Worm (Caenorhabditis elegans): ENCODE measurements around the gene F09F9.1.

DNA sequence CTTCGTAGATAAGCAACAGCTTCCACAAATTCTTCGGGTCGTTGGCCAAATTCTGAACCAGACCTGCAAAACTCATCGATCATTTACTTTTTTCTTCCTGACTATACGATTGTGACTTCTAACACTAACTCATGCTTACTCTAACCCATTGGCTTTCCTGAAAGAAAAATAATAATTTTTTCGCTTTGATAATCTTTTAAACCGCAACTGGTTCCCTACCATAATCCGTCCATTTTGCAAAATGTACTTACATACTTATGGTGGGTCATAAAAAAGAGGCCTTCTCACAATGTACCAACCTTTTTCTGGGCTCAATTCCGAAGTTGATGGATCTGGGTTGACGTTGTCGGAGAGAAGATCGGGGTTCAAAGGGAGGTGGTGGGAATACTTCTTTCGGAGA lies 20.1 kb upstream of the F09F9.1 start:
- TF ChIP-seq hif-1 (tag; optimal IDR thresholded peaks at IDR 0.05) (no peak), set-16 (GFP tag; IDR thresholded peaks at IDR 0.05) (no peak), hlh-30 (tag; optimal IDR thresholded peaks at IDR 0.05; ENCODE audit: insufficient read depth) (no peak), lin-38 (GFP tag; IDR thresholded peaks at IDR 0.05) (no peak), ceh-20 (GFP tag; IDR thresholded peaks at IDR 0.05) (0 out of 2 replicates have a peak, but pooled peaks have one; percentile 20), F44E2.7 (GFP tag; IDR thresholded peaks at IDR 0.05) (no peak), lin-39 (tag; optimal IDR thresholded peaks at IDR 0.05) (no peak), ceh-28 (tag; optimal IDR thresholded peaks at IDR 0.05) (no peak), tag-97 (GFP tag; IDR thresholded peaks at IDR 0.05) (no peak)

All from whole organism, L4 larva.